Worm (Caenorhabditis elegans) whole organism, L3 larva: Measurements from ENCODE around the gene F40E10.5.

Experiments
- R02D3.7 ChIP-seq: fragments of 150-350 bp; optimal IDR thresholded peaks from 2 replicates; lab custom pipeline; 2014; ENCODE audit warnings: missing biosample characterization, missing genetic modification characterization
- ZK546.5 ChIP-seq: sonication (generic microtip); optimal IDR thresholded peaks from 2 replicates; lab custom pipeline; 2017; ENCODE audit warnings: missing biosample characterization, missing genetic modification characterization
- aly-2 ChIP-seq: fragments of 150-350 bp; optimal IDR thresholded peaks from 2 replicates; lab custom pipeline; 2014; ENCODE audit warnings: missing biosample characterization, missing genetic modification characterization
- ama-1 ChIP-seq: fragments of 150-350 bp; optimal IDR thresholded peaks from 2 replicates; lab custom pipeline; 2018
- ceh-16 ChIP-seq: sonication (generic microtip); optimal IDR thresholded peaks from 2 replicates; lab custom pipeline; 2017; ENCODE audit warnings: missing biosample characterization, missing genetic modification characterization
- ceh-28 ChIP-seq: fragments of 150-350 bp; optimal IDR thresholded peaks from 2 replicates; lab custom pipeline; 2014; ENCODE audit warnings: missing biosample characterization, missing genetic modification reagents, missing genetic modification characterization
- ceh-82 ChIP-seq: fragments of 150-350 bp; optimal IDR thresholded peaks from 2 replicates; lab custom pipeline; 2014; ENCODE audit warnings: missing biosample characterization, missing genetic modification characterization
- ceh-9 ChIP-seq: sonication (generic microtip); optimal IDR thresholded peaks from 2 replicates; lab custom pipeline; 2018; ENCODE audit warnings: missing biosample characterization, missing genetic modification characterization
- daf-12 ChIP-seq: fragments of 150-350 bp; optimal IDR thresholded peaks from 2 replicates; lab custom pipeline; 2014; ENCODE audit warnings: missing biosample characterization, missing genetic modification reagents, missing genetic modification characterization
- egl-27 ChIP-seq: sonication (generic microtip); optimal IDR thresholded peaks from 4 replicates; lab custom pipeline; 2017; ENCODE audit warnings: missing biosample characterization, missing genetic modification reagents, missing genetic modification characterization
- egl-5 ChIP-seq: fragments of 150-350 bp; optimal IDR thresholded peaks from 2 replicates; lab custom pipeline; 2017; ENCODE audit warnings: missing biosample characterization, missing genetic modification reagents, missing genetic modification characterization, inconsistent platforms
- elt-1 ChIP-seq: fragments of 150-350 bp; optimal IDR thresholded peaks from 2 replicates; lab custom pipeline; 2014; ENCODE audit warnings: missing biosample characterization, missing genetic modification characterization
- elt-2 ChIP-seq: sonication (generic microtip); optimal IDR thresholded peaks from 2 replicates; lab custom pipeline; 2016; ENCODE audit warnings: missing genetic modification reagents, mild to moderate bottlenecking, missing genetic modification characterization, missing compliant biosample characterization
- elt-3 ChIP-seq, 3 experiments: fragments of 150-350 bp in 1 of 3; sonication (generic microtip) in 2 of 3; optimal IDR thresholded peaks; 2 replicates in 2 of 3; 4 replicates in 1 of 3; lab custom pipeline; 2014 to 2017; ENCODE audit warnings: missing biosample characterization in 3 of 3, missing genetic modification characterization in 3 of 3
- eor-1 ChIP-seq, 2 experiments: fragments of 150-350 bp; optimal IDR thresholded peaks; 2 replicates each; lab custom pipeline; 2014 to 2018; ENCODE audit warnings: missing biosample characterization in 2 of 2, missing genetic modification characterization in 2 of 2
- fkh-10 ChIP-seq: sonication (generic microtip); optimal IDR thresholded peaks from 2 replicates; lab custom pipeline; 2017; ENCODE audit warnings: missing biosample characterization, missing genetic modification reagents, missing genetic modification characterization
- fkh-2 ChIP-seq: fragments of 150-350 bp; optimal IDR thresholded peaks from 2 replicates; lab custom pipeline; 2014; ENCODE audit warnings: missing biosample characterization, missing genetic modification reagents, missing genetic modification characterization
- fos-1 ChIP-seq: fragments of 150-350 bp; optimal IDR thresholded peaks from 2 replicates; lab custom pipeline; 2014; ENCODE audit warnings: missing biosample characterization, missing genetic modification characterization
- hmg-11 ChIP-seq: sonication (generic microtip); optimal IDR thresholded peaks from 2 replicates; lab custom pipeline; 2016; ENCODE audit warnings: missing genetic modification characterization, missing compliant biosample characterization
- jun-1 ChIP-seq: fragments of 150-350 bp; optimal IDR thresholded peaks from 2 replicates; lab custom pipeline; 2014; ENCODE audit warnings: missing biosample characterization, missing genetic modification reagents, missing genetic modification characterization
- lin-15B ChIP-seq: fragments of 150-350 bp; optimal IDR thresholded peaks from 2 replicates; lab custom pipeline; 2014; ENCODE audit warnings: missing biosample characterization, missing genetic modification characterization
- lin-39 ChIP-seq: fragments of 150-350 bp; optimal IDR thresholded peaks from 2 replicates; lab custom pipeline; 2018; ENCODE audit warnings: missing biosample characterization, missing genetic modification reagents, missing genetic modification characterization
- lsy-12 ChIP-seq: sonication (generic microtip); optimal IDR thresholded peaks from 2 replicates; lab custom pipeline; 2016; ENCODE audit warnings: mild to moderate bottlenecking, missing genetic modification characterization, missing compliant biosample characterization
- mdl-1 ChIP-seq: fragments of 150-350 bp; optimal IDR thresholded peaks from 2 replicates; lab custom pipeline; 2014; ENCODE audit warnings: missing biosample characterization, missing genetic modification characterization
- mml-1 ChIP-seq: fragments of 150-350 bp; sonication (generic microtip); optimal IDR thresholded peaks from 3 replicates; lab custom pipeline; 2014; ENCODE audit warnings: missing biosample characterization, missing genetic modification characterization
- nfya-1 ChIP-seq: sonication (generic microtip); optimal IDR thresholded peaks from 2 replicates; lab custom pipeline; 2017; ENCODE audit warnings: missing genetic modification characterization, mild to moderate bottlenecking, missing compliant biosample characterization, antibody characterized with exemption, moderate library complexity; ENCODE audit not compliant: insufficient read depth
- nhr-11 ChIP-seq: fragments of 150-350 bp; optimal IDR thresholded peaks from 2 replicates; lab custom pipeline; 2014; ENCODE audit warnings: missing biosample characterization, missing genetic modification characterization
- nhr-12 ChIP-seq: fragments of 150-350 bp; optimal IDR thresholded peaks from 2 replicates; lab custom pipeline; 2014; ENCODE audit warnings: missing biosample characterization, missing genetic modification characterization
- nhr-23 ChIP-seq: fragments of 150-350 bp; optimal IDR thresholded peaks from 2 replicates; lab custom pipeline; 2014; ENCODE audit warnings: missing biosample characterization, missing genetic modification reagents, missing genetic modification characterization
- nhr-237 ChIP-seq: fragments of 150-350 bp; optimal IDR thresholded peaks from 2 replicates; lab custom pipeline; 2014; ENCODE audit warnings: missing biosample characterization, missing genetic modification characterization
- nhr-25 ChIP-seq: sonication (generic microtip); optimal IDR thresholded peaks from 2 replicates; lab custom pipeline; 2017; ENCODE audit warnings: missing biosample characterization, missing genetic modification characterization
- nhr-28 ChIP-seq: fragments of 150-350 bp; optimal IDR thresholded peaks from 2 replicates; lab custom pipeline; 2014; ENCODE audit warnings: missing biosample characterization, missing genetic modification characterization
- nhr-43 ChIP-seq: sonication (generic microtip); optimal IDR thresholded peaks from 2 replicates; lab custom pipeline; 2016; ENCODE audit warnings: mild to moderate bottlenecking, missing genetic modification characterization, missing compliant biosample characterization; ENCODE audit not compliant: poor library complexity, severe bottlenecking
- nhr-67 ChIP-seq: fragments of 150-350 bp; optimal IDR thresholded peaks from 2 replicates; lab custom pipeline; 2014; ENCODE audit warnings: missing biosample characterization, missing genetic modification characterization
- nhr-76 ChIP-seq: fragments of 150-350 bp; sonication (generic microtip); optimal IDR thresholded peaks from 5 replicates; lab custom pipeline; 2014; ENCODE audit warnings: missing biosample characterization, missing genetic modification characterization
- nhr-77 ChIP-seq: fragments of 150-350 bp; optimal IDR thresholded peaks from 2 replicates; lab custom pipeline; 2014; ENCODE audit warnings: missing biosample characterization, missing genetic modification characterization
- pqm-1 ChIP-seq: fragments of 150-350 bp; optimal IDR thresholded peaks from 2 replicates; lab custom pipeline; 2017; ENCODE audit warnings: missing biosample characterization, missing genetic modification characterization, inconsistent platforms
- sea-2 ChIP-seq: fragments of 150-350 bp; sonication (generic microtip); optimal IDR thresholded peaks from 4 replicates; lab custom pipeline; 2014; ENCODE audit warnings: missing biosample characterization, missing genetic modification reagents, missing genetic modification characterization
- skn-1 ChIP-seq: fragments of 150-350 bp; optimal IDR thresholded peaks from 2 replicates; lab custom pipeline; 2014; ENCODE audit warnings: missing biosample characterization, missing genetic modification characterization
- snpc-4 ChIP-seq: fragments of 150-350 bp; optimal IDR thresholded peaks from 2 replicates; lab custom pipeline; 2014; ENCODE audit warnings: missing biosample characterization, missing genetic modification characterization
- tbx-2 ChIP-seq: sonication (generic microtip); optimal IDR thresholded peaks from 2 replicates; lab custom pipeline; 2016; ENCODE audit warnings: mild to moderate bottlenecking, missing genetic modification characterization, missing compliant biosample characterization
- unc-39 ChIP-seq: sonication (generic microtip); optimal IDR thresholded peaks from 4 replicates; lab custom pipeline; 2017; ENCODE audit warnings: missing biosample characterization, missing genetic modification characterization
- unc-62 ChIP-seq: fragments of 150-350 bp; sonication (generic microtip); optimal IDR thresholded peaks from 4 replicates; lab custom pipeline; 2014; ENCODE audit warnings: missing biosample characterization, missing genetic modification reagents, missing genetic modification characterization
- zag-1 ChIP-seq: fragments of 150-350 bp; optimal IDR thresholded peaks from 2 replicates; lab custom pipeline; 2014; ENCODE audit warnings: missing biosample characterization, missing genetic modification characterization
- ztf-11 ChIP-seq: fragments of 150-350 bp; optimal IDR thresholded peaks from 2 replicates; lab custom pipeline; 2014; ENCODE audit warnings: missing biosample characterization, missing genetic modification characterization
- ztf-4 ChIP-seq: fragments of 150-350 bp; optimal IDR thresholded peaks from 2 replicates; lab custom pipeline; 2014; ENCODE audit warnings: missing biosample characterization, missing genetic modification characterization

The F40E10.5 gene

ce11 chrX:14736955-14737621, 35.5 kb downstream of the F40E10.5 start:
- TF ChIP-seq jun-1: peak; percentile 16
- no peak for TF ChIP-seq hmg-11 (tag; lab: Kevin White, UChicago)
- no peak for TF ChIP-seq lin-39
- TF ChIP-seq nhr-77: no peak
- TF ChIP-seq egl-27: no peak
- TF ChIP-seq eor-1 (tag; optimal IDR thresholded peaks at IDR 0.05; lab: Kevin White, UChicago): no peak
- TF ChIP-seq fkh-2 (tag; lab: Kevin White, UChicago): no peak
- no peak for TF ChIP-seq tbx-2 (tag; lab: Kevin White, UChicago)
- peak; percentile 58 for TF ChIP-seq nhr-25
- TF ChIP-seq lsy-12 (tag; lab: Kevin White, UChicago): no peak
- TF ChIP-seq nhr-67 (tag; lab: Kevin White, UChicago): no peak
- TF ChIP-seq nhr-76 (tag; lab: Kevin White, UChicago): no peak
- no peak for TF ChIP-seq ceh-9 (tag; lab: Kevin White, UChicago)
- no peak for TF ChIP-seq snpc-4
- TF ChIP-seq sea-2 (GFP tag; lab: Kevin White, UChicago): no peak
- no peak for TF ChIP-seq nfya-1 (tag; lab: Kevin White, UChicago)
- TF ChIP-seq nhr-11: no peak
- TF ChIP-seq unc-62 (GFP tag; lab: Kevin White, UChicago): no peak
- no peak for TF ChIP-seq nhr-12 (tag; lab: Kevin White, UChicago)
- TF ChIP-seq elt-2: peak; percentile 57
- TF ChIP-seq ztf-11 (tag; lab: Kevin White, UChicago): no peak
- no peak for TF ChIP-seq ZK546.5 (tag; lab: Kevin White, UChicago)
- TF ChIP-seq skn-1 (tag; lab: Kevin White, UChicago): no peak
- no peak for TF ChIP-seq elt-3 (tag; optimal IDR thresholded peaks at IDR 0.05; lab: Kevin White, UChicago)
- no peak for TF ChIP-seq ceh-82 (tag; lab: Kevin White, UChicago)
- no peak for TF ChIP-seq daf-12 (tag; lab: Kevin White, UChicago)
- no peak for TF ChIP-seq nhr-237 (tag; lab: Kevin White, UChicago)
- TF ChIP-seq unc-39: no peak
- TF ChIP-seq aly-2 (tag; lab: Kevin White, UChicago): no peak
- TF ChIP-seq ceh-16 (tag; lab: Kevin White, UChicago): no peak
- TF ChIP-seq mdl-1 (tag; lab: Kevin White, UChicago): no peak
- no peak for TF ChIP-seq elt-1
- no peak for TF ChIP-seq egl-5 (tag; lab: Kevin White, UChicago)
- TF ChIP-seq nhr-28: no peak
- TF ChIP-seq fkh-10 (GFP tag; lab: Kevin White, UChicago): no peak
- TF ChIP-seq mml-1 (tag; lab: Kevin White, UChicago): no peak
- no peak for TF ChIP-seq ztf-4 (tag; lab: Kevin White, UChicago)
- no peak for TF ChIP-seq fos-1 (tag; lab: Kevin White, UChicago)
- TF ChIP-seq pqm-1 (tag; lab: Kevin White, UChicago): peak; percentile 56
- TF ChIP-seq zag-1 (tag; lab: Kevin White, UChicago): no peak
- TF ChIP-seq lin-15B (tag; lab: Kevin White, UChicago): no peak
- no peak for TF ChIP-seq ceh-28 (tag; lab: Kevin White, UChicago)
- peak; percentile 21 for TF ChIP-seq nhr-23
- TF ChIP-seq R02D3.7 (tag; lab: Kevin White, UChicago): no peak
- no peak for TF ChIP-seq ama-1 (lab: Kevin White, UChicago)
- TF ChIP-seq nhr-43 (tag; lab: Kevin White, UChicago): peak; percentile 18
